Fruit fly (Drosophila melanogaster) S2 (cell line): ENCODE measurements around the gene CG14086.

Experiments
- CG8478 ChIP-seq: fragments of >200 bp; optimal IDR thresholded peaks from 2 replicates; lab custom pipeline; 2018
- CTCF ChIP-seq, 2 experiments: fragments of >200 bp; optimal IDR thresholded peaks; 2 replicates each; lab custom pipeline; 2018

DNA sequence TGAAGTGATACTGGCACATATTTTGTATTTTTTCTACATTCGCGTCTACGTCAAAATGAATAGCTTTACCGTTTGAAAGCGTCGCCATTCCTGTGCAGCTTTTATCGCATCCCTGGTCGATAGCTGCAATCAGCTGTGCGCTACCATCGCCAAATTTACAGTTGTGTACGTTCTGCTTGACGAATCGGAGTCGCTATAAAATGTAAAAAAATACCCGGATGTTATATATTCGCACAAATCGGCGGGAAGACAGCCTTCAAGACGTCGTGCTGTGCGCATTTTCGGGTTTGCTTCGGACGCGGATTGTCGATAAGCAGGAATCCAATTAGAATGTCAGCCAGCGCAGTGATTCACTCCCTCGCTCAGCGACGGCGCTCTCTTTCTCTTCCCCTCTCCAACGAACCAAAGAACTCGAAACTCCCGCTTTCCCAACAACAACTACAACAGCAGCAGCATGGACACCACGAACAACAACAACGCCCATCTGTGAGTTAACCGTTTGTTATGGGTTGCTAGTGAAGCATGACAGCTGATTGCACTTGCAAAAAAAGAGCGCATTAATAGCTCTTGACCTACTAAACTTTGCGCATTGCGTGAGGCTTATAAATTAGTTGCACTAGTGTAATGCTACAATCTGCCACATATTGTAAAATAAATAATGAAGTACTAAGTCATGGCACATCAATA is 19.2 kb downstream of the CG14086 start:
- TF ChIP-seq CG8478 (lab: Kevin White, UChicago), result no peak
- TF ChIP-seq CTCF (optimal IDR thresholded peaks at IDR 0.05; lab: Kevin White, UChicago), result no peak
